Worm (Caenorhabditis elegans) whole organism, L4/young adult: ENCODE results near the gene bath-39.
A peak's percentile ranks its signal among the peaks of the same experiment; 100 is the strongest.
"Not testable (repeated sequence)": the region's sequence is repeated elsewhere in the genome, so short reads cannot be mapped to it uniquely, and the experiment has no call there.

Source experiments
- W03F9.2 ChIP-seq: fragments of 150-350 bp; optimal IDR thresholded peaks from 2 replicates; lab custom pipeline; 2014; ENCODE audit warnings: missing biosample characterization, missing genetic modification characterization
- dao-5 ChIP-seq: sonication (generic microtip); optimal IDR thresholded peaks from 2 replicates; lab custom pipeline; 2016; ENCODE audit warnings: missing genotype, missing genetic modification characterization, moderate library complexity, missing compliant biosample characterization
- him-1 ChIP-seq: sonication (generic microtip); optimal IDR thresholded peaks from 2 replicates; lab custom pipeline; 2016; ENCODE audit warnings: missing genotype, missing genetic modification reagents, missing genetic modification characterization, missing compliant biosample characterization

The bath-39 gene

ce11 chrV:13427378-13427777 lies 31.9 kb upstream of the bath-39 start:
- TF ChIP-seq W03F9.2 (tag; lab: Kevin White, UChicago), result no peak
- no peak for TF ChIP-seq him-1
- TF ChIP-seq dao-5 (tag; lab: Kevin White, UChicago), result no peak

- TF ChIP-seq him-1 (no peak), W03F9.2 (tag; lab: Kevin White, UChicago) (no peak), dao-5 (tag; lab: Kevin White, UChicago) (no peak)
Measured at ce11 chrV:13428660-13429059, 30.6 kb upstream of the bath-39 start, which contains the start of gene srd-19. srd-19 (minus strand) TSS chrV:13428760.

ce11 chrV:13432364-13432763 lies 26.9 kb upstream of the bath-39 start, which contains the start of gene srd-17:
srd-17 (minus strand) TSS chrV:13432714.
- TF ChIP-seq dao-5 (tag; lab: Kevin White, UChicago) (no peak), W03F9.2 (tag; lab: Kevin White, UChicago) (no peak), him-1 (no peak)

ce11 chrV:13437473-13438074 lies 21.7 kb upstream of the bath-39 start, which contains the start of gene mes-4:
mes-4 (minus strand) TSS chrV:13437545.
- TF ChIP-seq him-1 (no peak), dao-5 (tag; lab: Kevin White, UChicago) (no peak), W03F9.2 (tag; lab: Kevin White, UChicago) (no peak)

ce11 chrV:13441661-13442060 lies 17.6 kb upstream of the bath-39 start, which contains the start of gene col-162:
col-162 (plus strand) TSS chrV:13441961.
- TF ChIP-seq W03F9.2 (tag; lab: Kevin White, UChicago) (no peak), him-1 (no peak)

ce11 chrV:13442819-13443218 lies 16.4 kb upstream of the bath-39 start:
- TF ChIP-seq dao-5 (tag; lab: Kevin White, UChicago) (no peak), W03F9.2 (tag; lab: Kevin White, UChicago) (no peak), him-1 (no peak)

- TF ChIP-seq W03F9.2 (tag; lab: Kevin White, UChicago); dao-5 (tag; lab: Kevin White, UChicago); him-1: not testable (repeated sequence)
Measured at ce11 chrV:13443535-13443934, 15.7 kb upstream of the bath-39 start, which contains the start of gene Y2H9A.6. Y2H9A.6 (plus strand) TSS chrV:13443835.

- no peak for TF ChIP-seq dao-5 (tag; lab: Kevin White, UChicago)
- TF ChIP-seq him-1, result no peak
- no peak for TF ChIP-seq W03F9.2 (tag; lab: Kevin White, UChicago)
Measured at ce11 chrV:13445229-13445949, 13.9 kb upstream of the bath-39 start, which contains the start of gene Y2H9A.4. Y2H9A.4 (plus strand) TSS chrV:13445899.

- TF ChIP-seq dao-5 (tag; lab: Kevin White, UChicago), result no peak
- TF ChIP-seq him-1, result no peak
- no peak for TF ChIP-seq W03F9.2 (tag; lab: Kevin White, UChicago)
Measured at ce11 chrV:13453334-13453733, 5.9 kb upstream of the bath-39 start, which contains the start of gene lurp-2. lurp-2 (plus strand) TSS chrV:13453634.

- no peak for TF ChIP-seq dao-5 (tag; lab: Kevin White, UChicago)
- TF ChIP-seq W03F9.2 (tag; lab: Kevin White, UChicago), result no peak
- no peak for TF ChIP-seq him-1
Measured at ce11 chrV:13455448-13455847, 3.8 kb upstream of the bath-39 start, which contains the start of gene lurp-3. lurp-3 (plus strand) TSS chrV:13455748.

ce11 chrV:13457858-13458257 lies 1.4 kb upstream of the bath-39 start, which contains the start of gene F25H9.2:
F25H9.2 (plus strand) TSS chrV:13458083.
- no peak for TF ChIP-seq him-1
- TF ChIP-seq W03F9.2 (tag; lab: Kevin White, UChicago), result no peak
- no peak for TF ChIP-seq dao-5 (tag; lab: Kevin White, UChicago)

ce11 chrV:13462974-13463373 lies 3.7 kb downstream of the bath-39 start, which contains the start of gene frm-10:
frm-10 (plus strand) TSS chrV:13463207.
- TF ChIP-seq dao-5 (tag; lab: Kevin White, UChicago), result no peak
- peak; percentile 55 for TF ChIP-seq W03F9.2 (tag; lab: Kevin White, UChicago)
- TF ChIP-seq him-1, result no peak

- TF ChIP-seq him-1, result no peak
- no peak for TF ChIP-seq dao-5 (tag; lab: Kevin White, UChicago)
- no peak for TF ChIP-seq W03F9.2 (tag; lab: Kevin White, UChicago)
Measured at ce11 chrV:13464123-13464522, 4.9 kb downstream of the bath-39 start.
